Fruit fly (Drosophila melanogaster) whole organism, adult: ENCODE results near the gene Psf1.
A peak's percentile ranks its signal among the peaks of the same experiment; 100 is the strongest.

Source experiments
- CG11617 ChIP-seq: fragments of 200-800 bp; sonication (Bioruptor generic); optimal IDR thresholded peaks from 2 replicates; lab custom pipeline; 2017; ENCODE audit warnings: mild to moderate bottlenecking, missing biosample characterization, missing genetic modification reagents, missing genetic modification characterization
- CG12768 ChIP-seq: fragments of 200-800 bp; sonication (Bioruptor generic); optimal IDR thresholded peaks from 2 replicates; lab custom pipeline; 2017; ENCODE audit warnings: missing biosample characterization, missing genetic modification characterization, mild to moderate bottlenecking, moderate library complexity, missing genetic modification reagents
- CG14711 ChIP-seq: fragments of 200-800 bp; sonication (Bioruptor generic); optimal IDR thresholded peaks from 2 replicates; lab custom pipeline; 2018; ENCODE audit warnings: missing biosample characterization, mild to moderate bottlenecking, missing genetic modification characterization, moderate library complexity
- CG1620 ChIP-seq: fragments of 200-800 bp; sonication (Bioruptor generic); optimal IDR thresholded peaks from 2 replicates; lab custom pipeline; 2016; ENCODE audit warnings: missing biosample characterization, missing genetic modification characterization
- CG33017 ChIP-seq: fragments of 200-800 bp; sonication (Bioruptor generic); optimal IDR thresholded peaks from 2 replicates; lab custom pipeline; 2018; ENCODE audit warnings: missing biosample characterization, mild to moderate bottlenecking, missing genetic modification characterization, moderate library complexity
- CG5204 ChIP-seq: fragments of 200-800 bp; sonication (Bioruptor generic); optimal IDR thresholded peaks from 2 replicates; lab custom pipeline; 2016; ENCODE audit warnings: missing biosample characterization, missing genetic modification characterization
- CG7045 ChIP-seq: fragments of 200-800 bp; sonication (Bioruptor generic); optimal IDR thresholded peaks from 2 replicates; lab custom pipeline; 2017; ENCODE audit warnings: missing biosample characterization, mild to moderate bottlenecking, missing genetic modification characterization
- CG7101 ChIP-seq: fragments of 200-800 bp; sonication (Bioruptor generic); optimal IDR thresholded peaks from 2 replicates; lab custom pipeline; 2018; ENCODE audit warnings: missing biosample characterization, mild to moderate bottlenecking, missing genetic modification characterization, moderate library complexity
- Clk ChIP-seq: fragments of 200-800 bp; sonication (Bioruptor generic); optimal IDR thresholded peaks from 2 replicates; lab custom pipeline; 2017; ENCODE audit warnings: missing biosample characterization, missing genetic modification characterization
- Crg-1 ChIP-seq: fragments of 200-800 bp; sonication (Bioruptor generic); optimal IDR thresholded peaks from 2 replicates; lab custom pipeline; 2016; ENCODE audit warnings: missing biosample characterization, missing genetic modification characterization
- Hr96 ChIP-seq: fragments of 200-800 bp; sonication (Bioruptor generic); optimal IDR thresholded peaks from 2 replicates; lab custom pipeline; 2016; ENCODE audit warnings: missing biosample characterization, missing genetic modification characterization
- Mnt ChIP-seq: fragments of 200-800 bp; sonication (Bioruptor generic); optimal IDR thresholded peaks from 2 replicates; lab custom pipeline; 2016; ENCODE audit warnings: missing biosample characterization, mild to moderate bottlenecking, missing genetic modification characterization
- bab1 ChIP-seq: fragments of 200-800 bp; sonication (Bioruptor generic); optimal IDR thresholded peaks from 3 replicates; lab custom pipeline; 2019; ENCODE audit warnings: missing biosample characterization, mild to moderate bottlenecking, missing genetic modification characterization, moderate library complexity
- cic ChIP-seq: fragments of 200-800 bp; sonication (Bioruptor generic); optimal IDR thresholded peaks from 2 replicates; lab custom pipeline; 2017; ENCODE audit warnings: missing biosample characterization, mild to moderate bottlenecking, missing genetic modification characterization, moderate library complexity
- cnc ChIP-seq, 2 experiments: fragments of >200 bp; optimal IDR thresholded peaks; 2 replicates each; lab custom pipeline; 2017
- kay ChIP-seq: fragments of 200-800 bp; sonication (Bioruptor generic); peaks from one replicate; lab custom pipeline; 2016; ENCODE audit warnings: missing biosample characterization, missing genetic modification characterization, borderline replicate concordance
- ovo ChIP-seq: fragments of 200-800 bp; sonication (Bioruptor generic); optimal IDR thresholded peaks from 2 replicates; lab custom pipeline; 2016; ENCODE audit warnings: missing biosample characterization, missing genetic modification characterization
- pad ChIP-seq: fragments of 200-800 bp; sonication (Bioruptor generic); optimal IDR thresholded peaks from 3 replicates; lab custom pipeline; 2017; ENCODE audit warnings: missing biosample characterization, missing genetic modification characterization, mild to moderate bottlenecking, moderate library complexity, missing genetic modification reagents
- tj ChIP-seq: fragments of 200-800 bp; sonication (Bioruptor generic); optimal IDR thresholded peaks from 3 replicates; lab custom pipeline; 2017; ENCODE audit warnings: missing biosample characterization, mild to moderate bottlenecking, missing genetic modification characterization, moderate library complexity
- toe ChIP-seq: fragments of 200-800 bp; sonication (Bioruptor generic); optimal IDR thresholded peaks from 2 replicates; lab custom pipeline; 2016; ENCODE audit warnings: missing biosample characterization, missing genetic modification characterization

The Psf1 gene

dm6 chr3L:1247627-1248295 is at the start of gene Psf1, which contains the start of gene Sac1:
Psf1 (minus strand) TSS chr3L:1247677.
Sac1 (plus strand) TSS chr3L:1247817.
- no peak for TF ChIP-seq ovo (GFP tag; lab: Kevin White, UChicago)
- peak; percentile 20 for TF ChIP-seq Mnt (GFP tag; lab: Kevin White, UChicago)
- no peak for TF ChIP-seq pad
- TF ChIP-seq Crg-1 (GFP tag; lab: Kevin White, UChicago) = no peak
- TF ChIP-seq CG14711 (tag; lab: Kevin White, UChicago) = peak; percentile 19
- TF ChIP-seq kay (GFP tag; lab: Kevin White, UChicago) = no peak
- TF ChIP-seq CG5204 (GFP tag; lab: Kevin White, UChicago) = peak; percentile 30
- no peak for TF ChIP-seq bab1 (GFP tag; lab: Kevin White, UChicago)
- no peak for TF ChIP-seq cnc (optimal IDR thresholded peaks at IDR 0.05; lab: Kevin White, UChicago)
- TF ChIP-seq CG7045 (GFP tag; lab: Kevin White, UChicago) = peak; percentile 5
- TF ChIP-seq cic (GFP tag; lab: Kevin White, UChicago) = no peak
- TF ChIP-seq tj (GFP tag; lab: Kevin White, UChicago) = no peak
- no peak for TF ChIP-seq CG12768 (GFP tag; lab: Kevin White, UChicago)
- no peak for TF ChIP-seq Clk (GFP tag; lab: Kevin White, UChicago)
- peak; percentile 29 for TF ChIP-seq CG1620 (GFP tag; lab: Kevin White, UChicago)
- peak; percentile 49 for TF ChIP-seq toe (GFP tag; lab: Kevin White, UChicago)
- TF ChIP-seq Hr96 (GFP tag; lab: Kevin White, UChicago) = peak; percentile 55
- no peak for TF ChIP-seq CG33017 (tag; lab: Kevin White, UChicago)
- TF ChIP-seq CG7101 (tag; lab: Kevin White, UChicago) = no peak
- no peak for TF ChIP-seq CG11617 (GFP tag; lab: Kevin White, UChicago)

dm6 chr3L:1295693-1296092 is 48.2 kb upstream of the Psf1 start, which contains the start of gene Rabex-5:
Rabex-5 (plus strand) TSS chr3L:1295913.
- TF ChIP-seq CG1620 (GFP tag; lab: Kevin White, UChicago) (peak; percentile 49), CG33017 (tag; lab: Kevin White, UChicago) (no peak), pad (peak; percentile 2)

- no peak for TF ChIP-seq CG5204 (GFP tag; lab: Kevin White, UChicago)
- no peak for TF ChIP-seq CG1620 (GFP tag; lab: Kevin White, UChicago)
- TF ChIP-seq CG11617 (GFP tag; lab: Kevin White, UChicago) = no peak
- TF ChIP-seq cnc (optimal IDR thresholded peaks at IDR 0.05; lab: Kevin White, UChicago) = no peak
- no peak for TF ChIP-seq Hr96 (GFP tag; lab: Kevin White, UChicago)
- TF ChIP-seq CG7045 (GFP tag; lab: Kevin White, UChicago) = no peak
- no peak for TF ChIP-seq Crg-1 (GFP tag; lab: Kevin White, UChicago)
- TF ChIP-seq tj (GFP tag; lab: Kevin White, UChicago) = no peak
- no peak for TF ChIP-seq CG14711 (tag; lab: Kevin White, UChicago)
- TF ChIP-seq toe (GFP tag; lab: Kevin White, UChicago) = no peak
- no peak for TF ChIP-seq kay (GFP tag; lab: Kevin White, UChicago)
- TF ChIP-seq CG12768 (GFP tag; lab: Kevin White, UChicago) = no peak
- TF ChIP-seq cic (GFP tag; lab: Kevin White, UChicago) = no peak
- no peak for TF ChIP-seq pad
- no peak for TF ChIP-seq CG33017 (tag; lab: Kevin White, UChicago)
- no peak for TF ChIP-seq ovo (GFP tag; lab: Kevin White, UChicago)
- TF ChIP-seq Mnt (GFP tag; lab: Kevin White, UChicago) = no peak
Observed at dm6 chr3L:1294835-1295234, 47.4 kb upstream of the Psf1 start.

DNA sequence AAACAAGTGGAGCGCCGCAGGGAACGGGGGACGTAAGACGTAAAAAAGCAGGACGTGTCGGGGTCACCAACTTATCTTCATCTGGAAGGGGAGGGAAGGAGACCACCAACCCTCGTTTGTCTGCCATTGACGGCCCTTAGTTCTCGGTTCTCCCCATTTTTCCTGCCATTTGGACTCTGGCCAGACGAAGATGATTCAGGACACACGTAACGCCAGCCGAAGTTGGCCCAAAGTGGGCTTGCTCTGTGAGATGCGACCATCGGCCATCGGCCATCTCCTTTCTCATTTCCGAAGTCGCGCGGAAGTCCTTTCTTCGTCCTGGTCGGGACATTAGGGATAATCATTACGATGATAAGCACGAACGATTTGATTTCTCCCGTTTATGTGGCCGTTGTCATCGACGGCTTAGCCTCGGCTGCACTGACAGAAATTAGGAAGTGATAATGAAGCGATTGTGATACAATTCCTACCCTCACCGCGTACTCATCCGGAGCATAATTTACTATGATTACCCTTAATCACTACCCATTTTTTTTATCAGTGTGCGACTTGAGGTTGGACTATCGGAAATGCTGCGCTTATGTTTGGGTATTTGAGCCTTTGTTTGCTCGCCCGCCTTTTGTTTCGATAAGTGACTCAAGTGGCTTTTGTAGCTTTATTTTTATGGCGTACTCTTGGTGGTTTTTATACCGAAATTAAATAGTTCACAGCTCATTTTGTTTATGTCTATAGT is 33.6 kb upstream of the Psf1 start:
- TF ChIP-seq CG7045 (GFP tag; lab: Kevin White, UChicago) = no peak
- TF ChIP-seq Clk (GFP tag; lab: Kevin White, UChicago) = no peak

- TF ChIP-seq Crg-1 (GFP tag; lab: Kevin White, UChicago) (no peak), Clk (GFP tag; lab: Kevin White, UChicago) (no peak)
Observed at dm6 chr3L:1279685-1280084, 32.2 kb upstream of the Psf1 start.

dm6 chr3L:1277937-1278336 is 30.5 kb upstream of the Psf1 start:
- TF ChIP-seq CG1620 (GFP tag; lab: Kevin White, UChicago) (no peak), ovo (GFP tag; lab: Kevin White, UChicago) (no peak), bab1 (GFP tag; lab: Kevin White, UChicago) (no peak), CG14711 (tag; lab: Kevin White, UChicago) (no peak), cnc (optimal IDR thresholded peaks at IDR 0.05; lab: Kevin White, UChicago) (no peak), cic (GFP tag; lab: Kevin White, UChicago) (no peak), Clk (GFP tag; lab: Kevin White, UChicago) (no peak), pad (no peak), toe (GFP tag; lab: Kevin White, UChicago) (no peak), tj (GFP tag; lab: Kevin White, UChicago) (no peak), CG33017 (tag; lab: Kevin White, UChicago) (no peak), Hr96 (GFP tag; lab: Kevin White, UChicago) (no peak), CG11617 (GFP tag; lab: Kevin White, UChicago) (no peak), Mnt (GFP tag; lab: Kevin White, UChicago) (no peak), Crg-1 (GFP tag; lab: Kevin White, UChicago) (no peak), CG7101 (tag; lab: Kevin White, UChicago) (no peak)
